Worm (Caenorhabditis elegans) whole organism, early embryonic: ENCODE measurements around the gene tax-4.

ENCODE experiments used
- B0310.2 ChIP-seq: sonication (generic microtip); optimal IDR thresholded peaks from 2 replicates; lab custom pipeline; 2016; ENCODE audit warnings: mild to moderate bottlenecking, missing genetic modification characterization, missing compliant biosample characterization
- F13C5.2 ChIP-seq: sonication (generic microtip); optimal IDR thresholded peaks from 2 replicates; lab custom pipeline; 2017; ENCODE audit warnings: mild to moderate bottlenecking, missing genetic modification characterization, inconsistent platforms, missing compliant biosample characterization
- aly-1 ChIP-seq: sonication (generic microtip); optimal IDR thresholded peaks from 2 replicates; lab custom pipeline; 2016; ENCODE audit warnings: missing genetic modification characterization, missing compliant biosample characterization
- ama-1 ChIP-seq: fragments of 150-350 bp; optimal IDR thresholded peaks from 2 replicates; lab custom pipeline; 2014
- ceh-13 ChIP-seq: fragments of 200-800 bp; sonication (Bioruptor generic); optimal IDR thresholded peaks from 2 replicates; lab custom pipeline; 2018; ENCODE audit warnings: mild to moderate bottlenecking, missing genetic modification characterization, missing compliant biosample characterization
- ceh-36 ChIP-seq: sonication (generic microtip); optimal IDR thresholded peaks from 2 replicates; lab custom pipeline; 2016; ENCODE audit warnings: missing genetic modification characterization, inconsistent platforms, missing compliant biosample characterization
- ets-7 ChIP-seq: sonication (generic microtip); optimal IDR thresholded peaks from 2 replicates; lab custom pipeline; 2016; ENCODE audit warnings: missing genotype, missing genetic modification characterization, missing compliant biosample characterization
- flt-1 ChIP-seq: fragments of 200-800 bp; sonication (Bioruptor generic); IDR thresholded peaks from 2 replicates; pipeline ENCODE4 v1.3.6; 2022; ENCODE audit warnings: missing genetic modification characterization, missing compliant biosample characterization
- hmbx-1 ChIP-seq: sonication (generic microtip); optimal IDR thresholded peaks from 2 replicates; lab custom pipeline; 2016; ENCODE audit warnings: mild to moderate bottlenecking, missing genetic modification characterization, missing compliant biosample characterization
- hmg-4 ChIP-seq: fragments of 200-800 bp; sonication (Bioruptor generic); optimal IDR thresholded peaks from 2 replicates; lab custom pipeline; 2018; ENCODE audit warnings: mild to moderate bottlenecking, missing genetic modification characterization, missing compliant biosample characterization
- hnd-1 ChIP-seq: sonication (generic microtip); optimal IDR thresholded peaks from 2 replicates; lab custom pipeline; 2016; ENCODE audit warnings: missing genetic modification characterization, missing compliant biosample characterization
- pes-1 ChIP-seq: fragments of 200-800 bp; sonication (Bioruptor generic); IDR thresholded peaks from 2 replicates; pipeline ENCODE4 v1.3.6; 2022; ENCODE audit warnings: missing genetic modification reagents, missing genetic modification characterization, missing compliant biosample characterization
- scrt-1 ChIP-seq: fragments of 200-800 bp; sonication (Bioruptor generic); IDR thresholded peaks from 2 replicates; pipeline ENCODE4 v1.3.6; 2022; ENCODE audit warnings: missing genetic modification characterization, missing compliant biosample characterization
- sea-1 ChIP-seq: fragments of 200-800 bp; sonication (Bioruptor generic); conservative IDR thresholded peaks from 2 replicates; pipeline ENCODE4 v1.3.6; 2022; ENCODE audit warnings: missing genetic modification characterization, missing compliant biosample characterization
- tbx-11 ChIP-seq: fragments of 200-800 bp; sonication (Bioruptor generic); IDR thresholded peaks from 2 replicates; pipeline ENCODE4 v1.3.6; 2022; ENCODE audit warnings: missing genetic modification characterization, missing compliant biosample characterization
- tbx-37 ChIP-seq: fragments of 200-800 bp; sonication (Bioruptor generic); conservative IDR thresholded peaks from 2 replicates; pipeline ENCODE4 v1.3.6; 2022; ENCODE audit warnings: missing genetic modification reagents, missing genetic modification characterization, missing compliant biosample characterization
- tra-4 ChIP-seq: sonication (generic microtip); optimal IDR thresholded peaks from 2 replicates; lab custom pipeline; 2017; ENCODE audit warnings: missing genetic modification characterization, missing compliant biosample characterization

The tax-4 gene

ce11 chrIII:9224986-9225385 is 43.6 kb downstream of the tax-4 start:
- TF ChIP-seq tra-4 (no peak), sea-1 (GFP tag; lab: Robert Waterston, UW) (no peak), ceh-13 (GFP tag; lab: Kevin White, UChicago) (no peak), flt-1 (GFP tag; lab: Robert Waterston, UW) (no peak), ets-7 (tag; lab: Kevin White, UChicago) (no peak), F13C5.2 (no peak), hnd-1 (tag; lab: Kevin White, UChicago) (no peak), tbx-11 (GFP tag; lab: Robert Waterston, UW) (no peak), hmbx-1 (tag; lab: Kevin White, UChicago) (no peak), pes-1 (GFP tag; lab: Robert Waterston, UW) (no peak), aly-1 (no peak), scrt-1 (GFP tag; lab: Robert Waterston, UW) (no peak)

- TF ChIP-seq ceh-36: no peak
- no peak for TF ChIP-seq ets-7 (tag; lab: Kevin White, UChicago)
- no peak for TF ChIP-seq tbx-37 (GFP tag; lab: Robert Waterston, UW)
- no peak for TF ChIP-seq pes-1 (GFP tag; lab: Robert Waterston, UW)
- no peak for TF ChIP-seq flt-1 (GFP tag; lab: Robert Waterston, UW)
- no peak for TF ChIP-seq B0310.2 (tag; lab: Kevin White, UChicago)
- no peak for TF ChIP-seq hnd-1 (tag; lab: Kevin White, UChicago)
- no peak for TF ChIP-seq sea-1 (GFP tag; lab: Robert Waterston, UW)
- no peak for TF ChIP-seq hmbx-1 (tag; lab: Kevin White, UChicago)
- no peak for TF ChIP-seq ama-1 (lab: Kevin White, UChicago)
- no peak for TF ChIP-seq hmg-4
- TF ChIP-seq tbx-11 (GFP tag; lab: Robert Waterston, UW): no peak
- TF ChIP-seq aly-1: no peak
- TF ChIP-seq F13C5.2: no peak
- no peak for TF ChIP-seq scrt-1 (GFP tag; lab: Robert Waterston, UW)
- TF ChIP-seq ceh-13 (GFP tag; lab: Kevin White, UChicago): no peak
- no peak for TF ChIP-seq tra-4
Observed at ce11 chrIII:9228190-9228589, 46.8 kb downstream of the tax-4 start.

- TF ChIP-seq flt-1 (GFP tag; lab: Robert Waterston, UW): no peak
- no peak for TF ChIP-seq hnd-1 (tag; lab: Kevin White, UChicago)
- TF ChIP-seq aly-1: no peak
- no peak for TF ChIP-seq sea-1 (GFP tag; lab: Robert Waterston, UW)
Observed at ce11 chrIII:9228722-9229121, 47.4 kb downstream of the tax-4 start, which contains the start of gene rnr-1. Gene rnr-1, minus strand, starts transcription at chrIII:9228798.

ce11 chrIII:9231173-9231572 is 49.8 kb downstream of the tax-4 start, which contains the start of gene T23G5.3:
Gene T23G5.3, minus strand, starts transcription at chrIII:9231273.
- TF ChIP-seq scrt-1 (GFP tag; lab: Robert Waterston, UW) (no peak), hmg-4 (no peak), ceh-13 (GFP tag; lab: Kevin White, UChicago) (no peak), hnd-1 (tag; lab: Kevin White, UChicago) (no peak)
